Worm (Caenorhabditis elegans): ENCODE data around the gene C05D9.4.

Gene C05D9.4

ce11 chrX:1122198-1122597 is 14.3 kb downstream of the C05D9.4 start (continued):
- TF ChIP-seq lir-3 (tag; optimal IDR thresholded peaks at IDR 0.05) (no peak), ceh-82 (tag; optimal IDR thresholded peaks at IDR 0.05) (no peak), jun-1 (tag; optimal IDR thresholded peaks at IDR 0.05) (no peak), nhr-48 (tag; optimal IDR thresholded peaks at IDR 0.05) (no peak), ceh-62 (tag; optimal IDR thresholded peaks at IDR 0.05) (no peak), lsy-2 (tag; optimal IDR thresholded peaks at IDR 0.05) (peak in 1 of 2 experiments; percentile 3), R02D3.7 (tag; optimal IDR thresholded peaks at IDR 0.05) (no peak), dmd-8 (GFP tag; IDR thresholded peaks at IDR 0.05) (no peak), attf-4 (tag; optimal IDR thresholded peaks at IDR 0.05) (no peak), nhr-25 (tag; optimal IDR thresholded peaks at IDR 0.05; ENCODE audit: borderline replicate concordance, insufficient read depth) (no peak), php-3 (GFP tag; IDR thresholded peaks at IDR 0.05) (no peak), skn-1 (tag; optimal IDR thresholded peaks at IDR 0.05) (no peak), zfp-2 (tag; optimal IDR thresholded peaks at IDR 0.05) (no peak), hlh-30 (tag; optimal IDR thresholded peaks at IDR 0.05; ENCODE audit: insufficient read depth) (peak; percentile 85), F26F4.8 (GFP tag; conservative IDR thresholded peaks at IDR 0.05) (no peak), mxl-3 (GFP tag; optimal IDR thresholded peaks at IDR 0.05) (peak; percentile 6), ceh-32 (tag; optimal IDR thresholded peaks at IDR 0.05; ENCODE audit: poor library complexity) (no peak), nhr-102 (tag; optimal IDR thresholded peaks at IDR 0.05) (no peak), ZK337.2 (GFP tag; IDR thresholded peaks at IDR 0.05) (no peak), lim-7 (GFP tag; IDR thresholded peaks at IDR 0.05) (no peak), lin-15B (tag; optimal IDR thresholded peaks at IDR 0.05) (no peak), nhr-42 (GFP tag; IDR thresholded peaks at IDR 0.05) (no peak), pha-4 (GFP tag; IDR thresholded peaks at IDR 0.05) (no peak), pha-4 (tag; optimal IDR thresholded peaks at IDR 0.05) (no peak)

- TF ChIP-seq snpc-1.2 (GFP tag; IDR thresholded peaks at IDR 0.05) (no peak), mep-1 (tag; optimal IDR thresholded peaks at IDR 0.05) (no peak), nhr-25 (tag; optimal IDR thresholded peaks at IDR 0.05; ENCODE audit: borderline replicate concordance, insufficient read depth) (no peak), zfp-2 (tag; optimal IDR thresholded peaks at IDR 0.05) (no peak), mes-2 (tag; optimal IDR thresholded peaks at IDR 0.05; ENCODE audit: poor library complexity, severe bottlenecking) (no peak), fkh-10 (GFP tag; optimal IDR thresholded peaks at IDR 0.05) (no peak), Y5F2A.4 (GFP tag; optimal IDR thresholded peaks at IDR 0.05) (no peak), F26F4.8 (GFP tag; conservative IDR thresholded peaks at IDR 0.05) (no peak), hlh-30 (tag; optimal IDR thresholded peaks at IDR 0.05; ENCODE audit: insufficient read depth) (no peak), ctbp-1 (GFP tag; IDR thresholded peaks at IDR 0.05) (no peak), mdt-29 (GFP tag; IDR thresholded peaks at IDR 0.05) (no peak), F10B5.3 (tag; optimal IDR thresholded peaks at IDR 0.05) (no peak), nhr-77 (tag; optimal IDR thresholded peaks at IDR 0.05) (no peak), lim-7 (GFP tag; IDR thresholded peaks at IDR 0.05) (no peak), spr-1 (tag; optimal IDR thresholded peaks at IDR 0.05) (no peak), nhr-42 (GFP tag; IDR thresholded peaks at IDR 0.05) (no peak)
These were observed 15.6 kb downstream of the C05D9.4 start for ce11 chrX:1123471-1123870.

ce11 chrX:1124146-1124545 is 16.3 kb downstream of the C05D9.4 start, which contains the start of gene C05D9.9:
Gene C05D9.9 (minus strand): TSS chrX:1124246.
- TF ChIP-seq ZK337.2 (GFP tag; IDR thresholded peaks at IDR 0.05) (no peak), hlh-30 (tag; optimal IDR thresholded peaks at IDR 0.05; ENCODE audit: insufficient read depth) (peak; percentile 2), daf-12 (tag; optimal IDR thresholded peaks at IDR 0.05) (no peak), dmd-6 (GFP tag; IDR thresholded peaks at IDR 0.05) (peak; percentile 34; the same call in 1 of the 2 replicates), dmd-8 (GFP tag; IDR thresholded peaks at IDR 0.05) (no peak), nhr-111 (GFP tag; optimal IDR thresholded peaks at IDR 0.05) (no peak), nhr-76 (tag; optimal IDR thresholded peaks at IDR 0.05) (no peak), mep-1 (tag; optimal IDR thresholded peaks at IDR 0.05) (no peak), aha-1 (tag) (peak; percentile 88), tra-1 (GFP tag; IDR thresholded peaks at IDR 0.05) (0 out of 2 replicates have a peak, but pooled peaks have one; percentile 10), zag-1 (tag; optimal IDR thresholded peaks at IDR 0.05) (no peak), php-3 (GFP tag; IDR thresholded peaks at IDR 0.05) (no peak)

All from whole organism, L4 larva.